Fruit fly (Drosophila melanogaster) whole organism, prepupa: ENCODE data around the gene Orco.

ENCODE experiments used
- Blimp-1 ChIP-seq: fragments of 200-800 bp; sonication (Bioruptor generic); optimal IDR thresholded peaks from 3 replicates; lab custom pipeline; 2017; ENCODE audit warnings: missing biosample characterization, missing genetic modification characterization, mild to moderate bottlenecking, moderate library complexity, missing genetic modification reagents
- CG10669 ChIP-seq: fragments of 200-800 bp; sonication (Bioruptor generic); optimal IDR thresholded peaks from 3 replicates; lab custom pipeline; 2018; ENCODE audit warnings: missing biosample characterization, mild to moderate bottlenecking, missing genetic modification characterization, moderate library complexity
- CG8119 ChIP-seq: fragments of 200-800 bp; sonication (Bioruptor generic); IDR thresholded peaks from 3 replicates; pipeline ENCODE4 v1.3.6; 2022; ENCODE audit warnings: missing biosample characterization, missing genetic modification characterization
- Gug ChIP-seq: fragments of 200-800 bp; sonication (Bioruptor generic); IDR thresholded peaks from 2 replicates; pipeline ENCODE4 v1.3.6; 2022; ENCODE audit warnings: missing biosample characterization, missing genetic modification characterization
- Hr39 ChIP-seq: fragments of 200-800 bp; sonication (Bioruptor generic); optimal IDR thresholded peaks from 2 replicates; lab custom pipeline; 2016; ENCODE audit warnings: missing biosample characterization, missing genetic modification characterization
- salr ChIP-seq, 2 experiments: fragments of 200-800 bp; sonication (Bioruptor generic); optimal IDR thresholded peaks; 3 replicates each; lab custom pipeline; 2016 to 2018; ENCODE audit warnings: missing biosample characterization in 2 of 2, missing genetic modification characterization in 2 of 2, mild to moderate bottlenecking in 1 of 2

DNA sequence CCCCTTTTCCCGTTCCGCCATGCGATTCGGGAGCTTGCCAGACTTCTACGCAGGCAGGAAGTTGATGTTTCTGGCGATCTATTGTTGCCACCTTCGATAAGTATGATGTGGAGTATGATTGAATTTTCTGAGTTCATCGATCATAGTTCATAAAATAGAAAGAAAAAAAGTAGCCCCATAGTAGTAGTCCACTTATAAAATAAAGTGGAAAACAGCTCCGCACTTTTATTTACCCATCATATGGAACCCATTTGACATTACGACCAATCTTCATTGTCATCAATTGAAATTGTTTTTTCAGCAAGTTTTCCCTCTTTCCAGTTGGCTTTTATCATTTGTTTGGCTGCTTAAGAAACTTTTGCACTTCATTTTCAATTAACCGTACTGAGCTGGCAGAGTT is 15.0 kb upstream of the Orco start, which contains the start of gene CG12147:
- no peak for TF ChIP-seq Hr39 (GFP tag; lab: Kevin White, UChicago)
- TF ChIP-seq Gug (GFP tag; lab: Robert Waterston, UW), result no peak
- no peak for TF ChIP-seq CG8119 (GFP tag; lab: Robert Waterston, UW)
- TF ChIP-seq CG10669, result no peak
- TF ChIP-seq Blimp-1 (GFP tag; lab: Kevin White, UChicago), result no peak
- TF ChIP-seq salr (GFP tag; optimal IDR thresholded peaks at IDR 0.05; lab: Kevin White, UChicago), result no peak
